Worm (Caenorhabditis elegans) whole organism, midembryonic: ENCODE results near the gene srx-104.

Experiments used
- T22C8.4 ChIP-seq: fragments of 200-800 bp; sonication (Bioruptor generic); IDR thresholded peaks from 2 replicates; pipeline ENCODE4 v1.3.6; 2022; ENCODE audit warnings: missing genetic modification characterization, missing compliant biosample characterization
- cog-1 ChIP-seq: sonication (generic microtip); optimal IDR thresholded peaks from 2 replicates; lab custom pipeline; 2016; ENCODE audit warnings: missing genetic modification characterization, missing compliant biosample characterization
- flt-1 ChIP-seq: fragments of 200-800 bp; sonication (Bioruptor generic); IDR thresholded peaks from 2 replicates; pipeline ENCODE4 v1.3.6; 2022; ENCODE audit warnings: missing genetic modification characterization, missing compliant biosample characterization
- klf-2 ChIP-seq: fragments of 200-800 bp; sonication (Bioruptor generic); conservative IDR thresholded peaks from 2 replicates; pipeline ENCODE4 v1.3.6; 2022; ENCODE audit warnings: missing genetic modification reagents, missing genetic modification characterization, missing compliant biosample characterization
- med-1 ChIP-seq: sonication (generic microtip); optimal IDR thresholded peaks from 2 replicates; lab custom pipeline; 2017; ENCODE audit warnings: missing genetic modification characterization, mild to moderate bottlenecking, missing compliant biosample characterization, antibody characterized with exemption, missing genetic modification reagents; ENCODE audit not compliant: insufficient read depth
- ref-1 ChIP-seq: fragments of 200-800 bp; sonication (Bioruptor generic); conservative IDR thresholded peaks from 2 replicates; pipeline ENCODE4 v1.3.6; 2022; ENCODE audit warnings: missing genetic modification reagents, missing genetic modification characterization, missing compliant biosample characterization
- tab-1 ChIP-seq: fragments of 200-800 bp; sonication (Bioruptor generic); IDR thresholded peaks from 2 replicates; pipeline ENCODE4 v1.3.6; 2022; ENCODE audit warnings: missing genetic modification characterization, missing compliant biosample characterization
- ztf-23 ChIP-seq: fragments of 200-800 bp; sonication (Bioruptor generic); IDR thresholded peaks from 2 replicates; pipeline ENCODE4 v1.3.6; 2022; ENCODE audit warnings: missing genetic modification reagents, missing genetic modification characterization, missing compliant biosample characterization
- ztf-29 ChIP-seq: fragments of 200-800 bp; sonication (Bioruptor generic); IDR thresholded peaks from 2 replicates; pipeline ENCODE4 v1.3.6; 2022; ENCODE audit warnings: missing genetic modification reagents, missing genetic modification characterization, missing compliant biosample characterization

The srx-104 gene

DNA sequence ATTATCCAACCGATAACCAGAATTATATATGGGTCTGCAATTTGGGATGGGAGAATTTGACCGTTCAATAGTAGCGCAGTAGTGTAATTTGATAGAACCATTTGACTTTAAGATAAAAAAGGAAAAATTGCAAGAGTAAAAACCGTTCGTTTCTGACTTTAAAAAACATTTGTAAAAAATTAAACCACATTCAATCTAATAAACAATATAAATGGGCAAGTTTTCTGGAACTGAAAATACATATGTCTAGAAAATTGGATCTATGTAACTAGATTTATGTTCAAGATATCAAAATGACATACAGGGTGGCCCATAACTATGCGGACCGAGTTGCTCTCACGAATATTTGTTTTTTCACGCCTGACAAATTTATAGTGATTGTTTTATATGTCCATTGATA lies 4.8 kb downstream of the srx-104 start, which contains the start of gene srx-102:
Gene srx-102 (minus strand): TSS at position 101 of the 400 bp plus-strand sequence.
- no peak for TF ChIP-seq ztf-29 (GFP tag; lab: Robert Waterston, UW)
- no peak for TF ChIP-seq klf-2 (GFP tag; lab: Robert Waterston, UW)
- no peak for TF ChIP-seq T22C8.4 (GFP tag; lab: Robert Waterston, UW)
- TF ChIP-seq med-1: no peak
- no peak for TF ChIP-seq cog-1
- TF ChIP-seq ztf-23: no peak
- TF ChIP-seq ref-1 (GFP tag; lab: Robert Waterston, UW): no peak
- TF ChIP-seq flt-1 (GFP tag; lab: Robert Waterston, UW): no peak
- TF ChIP-seq tab-1: no peak

- no peak for TF ChIP-seq T22C8.4 (GFP tag; lab: Robert Waterston, UW)
- no peak for TF ChIP-seq ztf-23
These were observed 8.8 kb downstream of the srx-104 start, which contains the start of gene srx-101 for ce11 chrII:3690646-3691045. Gene srx-101, minus strand, starts transcription at chrII:3690746.

DNA sequence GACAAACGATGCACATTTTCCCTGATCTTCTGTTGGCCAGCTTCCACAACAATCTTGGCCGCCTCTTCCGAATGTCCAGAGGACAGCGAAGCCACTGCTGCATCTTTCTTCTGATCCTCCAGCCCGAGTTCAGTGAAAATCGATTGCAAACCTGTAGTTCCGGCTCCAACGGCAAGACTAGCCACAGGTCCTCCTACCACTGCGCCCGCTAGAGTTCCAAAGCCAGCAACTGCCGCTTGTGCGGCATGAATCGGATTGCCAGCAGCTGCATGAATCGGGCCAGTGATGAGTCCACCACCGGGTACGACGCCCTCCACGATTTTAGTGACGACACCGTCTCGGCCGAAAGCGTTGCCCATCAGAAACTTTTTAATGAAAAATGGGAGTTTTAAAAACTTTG lies 11.2 kb downstream of the srx-104 start, which contains the start of gene ifas-1:
Gene ifas-1 (minus strand): TSS at position 387 of the 400 bp plus-strand sequence.
- TF ChIP-seq ztf-23: no peak
- no peak for TF ChIP-seq ref-1 (GFP tag; lab: Robert Waterston, UW)
- TF ChIP-seq flt-1 (GFP tag; lab: Robert Waterston, UW): no peak
- TF ChIP-seq cog-1: no peak
- TF ChIP-seq tab-1: no peak
- no peak for TF ChIP-seq ztf-29 (GFP tag; lab: Robert Waterston, UW)
- TF ChIP-seq med-1: no peak
- TF ChIP-seq klf-2 (GFP tag; lab: Robert Waterston, UW): no peak

DNA sequence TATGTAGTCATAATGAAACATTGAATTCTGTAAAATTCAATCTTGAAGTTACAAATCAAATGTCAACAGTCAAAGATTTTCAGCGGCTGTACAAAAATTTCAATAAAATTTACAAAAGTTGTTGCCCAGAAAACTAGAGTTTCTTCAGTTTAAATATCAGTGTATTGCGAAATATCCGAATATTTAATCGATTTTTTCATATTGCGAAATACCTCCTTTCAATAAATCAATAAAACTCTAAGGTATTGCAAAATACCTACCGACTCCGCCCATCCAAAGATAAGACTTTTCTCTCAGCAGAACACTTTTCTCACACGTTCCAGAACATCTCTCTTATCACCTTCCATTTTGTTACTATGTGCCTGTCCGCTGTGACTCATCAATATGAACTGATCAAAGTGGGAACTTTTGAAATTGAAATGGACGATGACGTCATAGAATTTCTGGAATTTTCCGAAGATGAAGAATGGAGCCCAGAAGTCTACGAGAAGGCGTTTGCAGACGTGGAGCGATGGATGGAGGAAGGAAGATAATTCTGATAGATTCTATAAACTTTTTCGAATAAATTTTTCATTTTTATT lies 14.9 kb downstream of the srx-104 start:
- TF ChIP-seq T22C8.4 (GFP tag; lab: Robert Waterston, UW) (no peak), flt-1 (GFP tag; lab: Robert Waterston, UW) (no peak), ztf-29 (GFP tag; lab: Robert Waterston, UW) (no peak), klf-2 (GFP tag; lab: Robert Waterston, UW) (no peak), ref-1 (GFP tag; lab: Robert Waterston, UW) (no peak), cog-1 (no peak), tab-1 (no peak), ztf-23 (no peak), med-1 (no peak)

ce11 chrII:3682770-3683234 lies 16.7 kb downstream of the srx-104 start, which contains the start of gene F19B10.1:
Gene F19B10.1, plus strand, starts transcription at chrII:3683184.
- TF ChIP-seq med-1 (no peak), ztf-29 (GFP tag; lab: Robert Waterston, UW) (no peak), tab-1 (no peak)

DNA sequence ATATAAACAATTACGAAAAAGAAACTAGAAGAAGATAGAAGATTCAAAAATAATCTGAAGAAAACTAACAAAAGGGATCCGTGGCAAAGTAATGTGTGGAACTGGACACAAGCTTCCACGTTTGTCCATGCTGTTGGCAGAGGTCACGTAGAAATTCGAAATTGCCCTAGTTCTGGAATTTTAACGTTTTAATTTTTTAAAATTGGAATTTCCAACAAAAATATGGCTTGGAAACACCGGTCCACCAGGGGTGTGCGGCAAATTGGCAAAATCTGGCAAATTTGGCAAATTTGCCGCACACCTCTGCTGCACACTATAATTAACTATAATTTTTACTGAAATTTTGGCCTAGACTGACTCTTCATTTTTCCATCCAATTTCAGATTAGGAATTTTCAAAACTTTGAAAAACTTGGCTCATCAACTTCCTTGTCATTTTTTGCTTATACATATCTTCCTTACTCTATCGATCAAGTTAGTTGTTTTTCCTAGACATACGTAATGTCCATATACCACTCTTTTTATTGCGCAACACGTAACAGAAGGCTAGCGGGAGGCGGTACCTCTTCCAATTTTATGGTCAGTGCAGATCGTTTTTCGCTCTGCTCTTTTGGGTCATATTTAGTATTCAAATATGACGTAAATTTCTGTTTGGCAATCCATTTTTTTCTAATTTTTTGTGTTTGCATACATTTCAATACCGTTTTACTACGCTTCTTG lies 18.0 kb downstream of the srx-104 start, which contains the start of gene F19B10.10:
Gene F19B10.10 (minus strand): TSS at position 51 of the 719 bp plus-strand sequence.
- TF ChIP-seq ztf-29 (GFP tag; lab: Robert Waterston, UW) (no peak), cog-1 (no peak), ref-1 (GFP tag; lab: Robert Waterston, UW) (no peak), med-1 (no peak), T22C8.4 (GFP tag; lab: Robert Waterston, UW) (no peak), ztf-23 (no peak), flt-1 (GFP tag; lab: Robert Waterston, UW) (no peak), klf-2 (GFP tag; lab: Robert Waterston, UW) (no peak), tab-1 (no peak)

DNA sequence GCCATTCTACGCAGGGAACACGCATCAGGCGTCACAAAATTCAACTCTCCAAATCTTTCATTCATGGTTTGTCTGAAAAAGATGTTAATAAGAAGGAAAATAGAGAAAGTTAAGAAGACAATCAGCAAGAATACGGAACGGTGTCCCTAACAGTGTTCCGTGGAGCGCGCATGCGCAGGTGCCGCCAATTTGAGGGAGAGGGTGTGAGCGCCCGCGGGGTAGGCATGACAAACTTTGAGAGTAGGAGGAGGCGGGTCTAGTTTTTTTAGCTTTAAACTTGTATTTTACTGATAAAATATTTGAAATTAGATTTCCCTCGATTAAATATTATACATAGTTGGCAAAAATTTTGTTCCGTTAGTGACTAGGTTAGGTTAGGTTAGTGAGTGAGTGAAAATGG lies 19.1 kb downstream of the srx-104 start:
- TF ChIP-seq ztf-29 (GFP tag; lab: Robert Waterston, UW) (no peak), T22C8.4 (GFP tag; lab: Robert Waterston, UW) (no peak), tab-1 (no peak), ztf-23 (no peak), ref-1 (GFP tag; lab: Robert Waterston, UW) (no peak), klf-2 (GFP tag; lab: Robert Waterston, UW) (no peak), cog-1 (no peak), med-1 (no peak), flt-1 (GFP tag; lab: Robert Waterston, UW) (no peak)

- no peak for TF ChIP-seq klf-2 (GFP tag; lab: Robert Waterston, UW)
- no peak for TF ChIP-seq ztf-29 (GFP tag; lab: Robert Waterston, UW)
- TF ChIP-seq ref-1 (GFP tag; lab: Robert Waterston, UW): no peak
- TF ChIP-seq med-1: no peak
- no peak for TF ChIP-seq ztf-23
- no peak for TF ChIP-seq flt-1 (GFP tag; lab: Robert Waterston, UW)
- TF ChIP-seq cog-1: no peak
- no peak for TF ChIP-seq T22C8.4 (GFP tag; lab: Robert Waterston, UW)
- no peak for TF ChIP-seq tab-1
These were observed 20.5 kb downstream of the srx-104 start for ce11 chrII:3678978-3679377.

ce11 chrII:3675176-3675575 lies 24.3 kb downstream of the srx-104 start, which contains the start of gene F19B10.2:
Gene F19B10.2, plus strand, starts transcription at chrII:3675476.
- TF ChIP-seq klf-2 (GFP tag; lab: Robert Waterston, UW): no peak
- TF ChIP-seq flt-1 (GFP tag; lab: Robert Waterston, UW): no peak
- TF ChIP-seq T22C8.4 (GFP tag; lab: Robert Waterston, UW): no peak
- TF ChIP-seq cog-1: no peak
- no peak for TF ChIP-seq ztf-23
- TF ChIP-seq ztf-29 (GFP tag; lab: Robert Waterston, UW): no peak
- no peak for TF ChIP-seq ref-1 (GFP tag; lab: Robert Waterston, UW)
- no peak for TF ChIP-seq tab-1
- no peak for TF ChIP-seq med-1

- TF ChIP-seq flt-1 (GFP tag; lab: Robert Waterston, UW): no peak
- TF ChIP-seq ztf-23: no peak
- no peak for TF ChIP-seq ztf-29 (GFP tag; lab: Robert Waterston, UW)
- no peak for TF ChIP-seq ref-1 (GFP tag; lab: Robert Waterston, UW)
- TF ChIP-seq tab-1: no peak
- TF ChIP-seq klf-2 (GFP tag; lab: Robert Waterston, UW): no peak
- TF ChIP-seq med-1: no peak
- TF ChIP-seq T22C8.4 (GFP tag; lab: Robert Waterston, UW): no peak
- no peak for TF ChIP-seq cog-1
These were observed 26.0 kb downstream of the srx-104 start, which contains the start of gene sea-1 for ce11 chrII:3673493-3673892. Gene sea-1, minus strand, starts transcription at chrII:3673593.
